Worm (Caenorhabditis elegans) whole organism, L2 larva: ENCODE results near the gene ent-1.

ENCODE experiments used
- aly-2 ChIP-seq: fragments of 150-350 bp; optimal IDR thresholded peaks from 2 replicates; lab custom pipeline; 2014; ENCODE audit warnings: missing biosample characterization, missing genetic modification characterization
- blmp-1 ChIP-seq: sonication (generic microtip); optimal IDR thresholded peaks from 2 replicates; lab custom pipeline; 2017; ENCODE audit warnings: missing genetic modification characterization, mild to moderate bottlenecking, missing compliant biosample characterization, antibody characterized with exemption, moderate library complexity; ENCODE audit not compliant: insufficient read depth
- egl-27 ChIP-seq: sonication (generic microtip); optimal IDR thresholded peaks from 3 replicates; lab custom pipeline; 2017; ENCODE audit warnings: missing biosample characterization, missing genetic modification reagents, missing genetic modification characterization
- fos-1 ChIP-seq: fragments of 150-350 bp; optimal IDR thresholded peaks from 2 replicates; lab custom pipeline; 2014; ENCODE audit warnings: missing biosample characterization, missing genetic modification characterization
- nhr-11 ChIP-seq: fragments of 150-350 bp; optimal IDR thresholded peaks from 2 replicates; lab custom pipeline; 2014; ENCODE audit warnings: missing biosample characterization, missing genetic modification characterization
- nhr-21 ChIP-seq: fragments of 150-350 bp; optimal IDR thresholded peaks from 2 replicates; lab custom pipeline; 2014; ENCODE audit warnings: missing biosample characterization, missing genetic modification characterization
- nhr-237 ChIP-seq: fragments of 150-350 bp; optimal IDR thresholded peaks from 2 replicates; lab custom pipeline; 2014; ENCODE audit warnings: missing biosample characterization, missing genetic modification characterization
- nhr-6 ChIP-seq: fragments of 150-350 bp; optimal IDR thresholded peaks from 2 replicates; lab custom pipeline; 2014; ENCODE audit warnings: missing biosample characterization, missing genetic modification characterization
- nhr-77 ChIP-seq: fragments of 150-350 bp; optimal IDR thresholded peaks from 2 replicates; lab custom pipeline; 2014; ENCODE audit warnings: missing biosample characterization, missing genetic modification characterization
- sma-3 ChIP-seq: sonication (generic microtip); optimal IDR thresholded peaks from 2 replicates; lab custom pipeline; 2016; ENCODE audit warnings: missing genetic modification reagents, missing genetic modification characterization, missing compliant biosample characterization
- ztf-1 ChIP-seq: fragments of 200-800 bp; sonication (Bioruptor generic); conservative IDR thresholded peaks from 2 replicates; pipeline ENCODE4 v1.3.6; 2022; ENCODE audit warnings: missing genetic modification characterization, missing compliant biosample characterization

ce11 chrIV:11644705-11645104 lies 10.6 kb downstream of the ent-1 start:
- TF ChIP-seq nhr-11 (tag; lab: Kevin White, UChicago) (no peak), nhr-6 (tag; lab: Kevin White, UChicago) (no peak), blmp-1 (tag; lab: Kevin White, UChicago) (no peak), nhr-21 (tag; lab: Kevin White, UChicago) (no peak), egl-27 (tag; lab: Kevin White, UChicago) (no peak), ztf-1 (no peak), nhr-77 (tag; lab: Kevin White, UChicago) (no peak), nhr-237 (tag; lab: Kevin White, UChicago) (no peak), fos-1 (no peak), aly-2 (tag; lab: Kevin White, UChicago) (no peak), sma-3 (no peak)
